Fruit fly (Drosophila melanogaster) whole organism, embryonic: ENCODE measurements around the gene CG14984.

ENCODE experiments used
- BtbVII ChIP-seq: fragments of 200-800 bp; sonication (Bioruptor generic); optimal IDR thresholded peaks from 3 replicates; lab custom pipeline; 2017; ENCODE audit warnings: missing biosample characterization, mild to moderate bottlenecking, missing genetic modification characterization
- CG13123 ChIP-seq: fragments of 200-800 bp; sonication (Bioruptor generic); optimal IDR thresholded peaks from 2 replicates; lab custom pipeline; 2016; ENCODE audit warnings: missing biosample characterization, missing genetic modification characterization
- CG13894 ChIP-seq: fragments of 200-800 bp; sonication (Bioruptor generic); optimal IDR thresholded peaks from 3 replicates; lab custom pipeline; 2018; ENCODE audit warnings: missing biosample characterization, mild to moderate bottlenecking, missing genetic modification characterization, moderate library complexity
- CG15479 ChIP-seq: fragments of 200-800 bp; sonication (Bioruptor generic); optimal IDR thresholded peaks from 3 replicates; lab custom pipeline; 2019; ENCODE audit warnings: missing biosample characterization, mild to moderate bottlenecking, missing genetic modification characterization, moderate library complexity
- CG1832 ChIP-seq: fragments of 200-800 bp; sonication (Bioruptor generic); optimal IDR thresholded peaks from 2 replicates; lab custom pipeline; 2017; ENCODE audit warnings: missing biosample characterization, mild to moderate bottlenecking, missing genetic modification characterization, inconsistent platforms
- CG4707 ChIP-seq: fragments of 200-800 bp; sonication (Bioruptor generic); optimal IDR thresholded peaks from 2 replicates; lab custom pipeline; 2018; ENCODE audit warnings: missing biosample characterization, mild to moderate bottlenecking, missing genetic modification characterization, moderate library complexity
- CG4854 ChIP-seq: fragments of 200-800 bp; sonication (Bioruptor generic); optimal IDR thresholded peaks from 2 replicates; lab custom pipeline; 2016; ENCODE audit warnings: missing biosample characterization, missing genetic modification characterization, inconsistent platforms
- CG6791 ChIP-seq: fragments of 200-800 bp; sonication (Bioruptor generic); IDR thresholded peaks from 3 replicates; pipeline ENCODE4 v1.3.6; 2022; ENCODE audit warnings: missing biosample characterization, missing genetic modification characterization; ENCODE audit not compliant: partially characterized antibody
- Chrac-16 ChIP-seq: fragments of 200-800 bp; sonication (Bioruptor generic); optimal IDR thresholded peaks from 3 replicates; lab custom pipeline; 2016; ENCODE audit warnings: missing biosample characterization, missing genetic modification characterization
- D19A ChIP-seq: fragments of 200-800 bp; optimal IDR thresholded peaks from 3 replicates; lab custom pipeline; 2019; ENCODE audit warnings: missing biosample characterization, mild to moderate bottlenecking, missing genetic modification characterization, moderate library complexity
- Dfd ChIP-seq, 2 experiments: fragments of >200 bp; optimal IDR thresholded peaks; 2 replicates each; lab custom pipeline; 2017; ENCODE audit warnings: missing biosample characterization in 2 of 2, missing genetic modification characterization in 2 of 2
- Dp ChIP-seq: fragments of 200-800 bp; sonication (Bioruptor generic); optimal IDR thresholded peaks from 2 replicates; lab custom pipeline; 2018; ENCODE audit warnings: missing biosample characterization, mild to moderate bottlenecking, missing genetic modification characterization, moderate library complexity
- Ets65A ChIP-seq: fragments of 200-800 bp; sonication (Bioruptor generic); peaks from one replicate; lab custom pipeline; 2016; ENCODE audit warnings: missing biosample characterization, missing genetic modification characterization
- Fer1 ChIP-seq: fragments of 200-800 bp; sonication (Bioruptor generic); optimal IDR thresholded peaks from 2 replicates; lab custom pipeline; 2017; ENCODE audit warnings: missing biosample characterization, mild to moderate bottlenecking, missing genetic modification characterization
- Hey ChIP-seq: fragments of 200-800 bp; sonication (Bioruptor generic); optimal IDR thresholded peaks from 3 replicates; lab custom pipeline; 2018; ENCODE audit warnings: missing biosample characterization, mild to moderate bottlenecking, missing genetic modification characterization
- Kr ChIP-seq: fragments of 200-800 bp; sonication (Bioruptor generic); optimal IDR thresholded peaks from 2 replicates; lab custom pipeline; 2017; ENCODE audit warnings: missing biosample characterization, mild to moderate bottlenecking, missing genetic modification characterization
- MTF-1 ChIP-seq: fragments of 200-800 bp; sonication (Bioruptor generic); optimal IDR thresholded peaks from 2 replicates; lab custom pipeline; 2018; ENCODE audit warnings: missing biosample characterization, mild to moderate bottlenecking, missing genetic modification characterization, borderline replicate concordance
- Mad ChIP-seq: fragments of 200-800 bp; sonication (Bioruptor generic); optimal IDR thresholded peaks from 2 replicates; lab custom pipeline; 2016; ENCODE audit warnings: missing biosample characterization, missing genetic modification characterization
- Med ChIP-seq: fragments of 200-800 bp; sonication (Bioruptor generic); peaks from one replicate; lab custom pipeline; 2016; ENCODE audit warnings: missing biosample characterization, missing genetic modification characterization, mild to moderate bottlenecking, inconsistent platforms, moderate library complexity
- NfI ChIP-seq: fragments of 200-800 bp; sonication (Bioruptor generic); optimal IDR thresholded peaks from 3 replicates; lab custom pipeline; 2018; ENCODE audit warnings: missing biosample characterization, mild to moderate bottlenecking, missing genetic modification characterization, moderate library complexity
- Tbp ChIP-seq: fragments of >200 bp; optimal IDR thresholded peaks from 2 replicates; lab custom pipeline; 2018; ENCODE audit warnings: missing biosample characterization, missing genetic modification characterization
- abd-A ChIP-seq: fragments of 200-800 bp; sonication (Bioruptor generic); optimal IDR thresholded peaks from 3 replicates; lab custom pipeline; 2019; ENCODE audit warnings: missing biosample characterization, mild to moderate bottlenecking, missing genetic modification characterization, moderate library complexity
- ac ChIP-seq: fragments of 200-800 bp; sonication (Bioruptor generic); optimal IDR thresholded peaks from 3 replicates; lab custom pipeline; 2017; ENCODE audit warnings: missing biosample characterization, mild to moderate bottlenecking, missing genetic modification characterization
- bab2 ChIP-seq: fragments of 200-800 bp; sonication (Bioruptor generic); optimal IDR thresholded peaks from 2 replicates; lab custom pipeline; 2016; ENCODE audit warnings: missing biosample characterization, missing genetic modification characterization
- cad ChIP-seq: fragments of >200 bp; optimal IDR thresholded peaks from 2 replicates; lab custom pipeline; 2017; ENCODE audit warnings: missing biosample characterization, missing genetic modification characterization
- chif ChIP-seq, 2 experiments: fragments of 200-800 bp; sonication (Bioruptor generic); optimal IDR thresholded peaks; 3 replicates each; lab custom pipeline; 2016; ENCODE audit warnings: missing biosample characterization in 2 of 2, missing genetic modification characterization in 2 of 2
- chm ChIP-seq: fragments of 200-800 bp; sonication (Bioruptor generic); IDR thresholded peaks from 2 replicates; pipeline ENCODE4 v1.3.6; 2022; ENCODE audit warnings: missing biosample characterization, missing genetic modification characterization
- ci ChIP-seq: fragments of 200-800 bp; sonication (Bioruptor generic); IDR thresholded peaks from 3 replicates; pipeline ENCODE4 v1.3.6; 2022; ENCODE audit warnings: missing biosample characterization, missing genetic modification characterization
- crol ChIP-seq: fragments of 200-800 bp; sonication (Bioruptor generic); IDR thresholded peaks from 2 replicates; pipeline ENCODE4 v1.3.6; 2022; ENCODE audit warnings: missing biosample characterization, missing genetic modification characterization
- dmrt99B ChIP-seq: fragments of 200-800 bp; sonication (Bioruptor generic); optimal IDR thresholded peaks from 2 replicates; lab custom pipeline; 2018; ENCODE audit warnings: missing biosample characterization, mild to moderate bottlenecking, missing genetic modification characterization, moderate library complexity
- gsb-n ChIP-seq: fragments of 200-800 bp; sonication (Bioruptor generic); optimal IDR thresholded peaks from 3 replicates; lab custom pipeline; 2018; ENCODE audit warnings: missing biosample characterization, mild to moderate bottlenecking, missing genetic modification characterization
- ken ChIP-seq: fragments of 200-800 bp; sonication (Bioruptor generic); IDR thresholded peaks from 3 replicates; pipeline ENCODE4 v1.3.6; 2022; ENCODE audit warnings: missing biosample characterization, missing genetic modification characterization
- kni ChIP-seq: fragments of 200-800 bp; sonication (Bioruptor generic); optimal IDR thresholded peaks from 3 replicates; lab custom pipeline; 2017; ENCODE audit warnings: mild to moderate bottlenecking, missing biosample characterization, missing genetic modification reagents, missing genetic modification characterization
- nau ChIP-seq: fragments of 200-800 bp; sonication (Bioruptor generic); optimal IDR thresholded peaks from 3 replicates; lab custom pipeline; 2017; ENCODE audit warnings: missing biosample characterization, mild to moderate bottlenecking, missing genetic modification characterization, missing genetic modification reagents
- nerfin-1 ChIP-seq: fragments of 200-800 bp; sonication (Bioruptor generic); optimal IDR thresholded peaks from 3 replicates; lab custom pipeline; 2019; ENCODE audit warnings: missing biosample characterization, mild to moderate bottlenecking, missing genetic modification characterization, moderate library complexity
- nom ChIP-seq: fragments of 200-800 bp; sonication (Bioruptor generic); optimal IDR thresholded peaks from 2 replicates; lab custom pipeline; 2017; ENCODE audit warnings: missing biosample characterization, missing genetic modification characterization, mild to moderate bottlenecking, moderate library complexity, missing genetic modification reagents
- oc ChIP-seq: fragments of 200-800 bp; sonication (Bioruptor generic); optimal IDR thresholded peaks from 2 replicates; lab custom pipeline; 2018; ENCODE audit warnings: missing biosample characterization, mild to moderate bottlenecking, missing genetic modification characterization, moderate library complexity
- pros ChIP-seq: fragments of 200-800 bp; sonication (Bioruptor generic); optimal IDR thresholded peaks from 3 replicates; lab custom pipeline; 2019; ENCODE audit warnings: missing biosample characterization, mild to moderate bottlenecking, missing genetic modification characterization, moderate library complexity
- scrt ChIP-seq: fragments of 200-800 bp; sonication (Bioruptor generic); optimal IDR thresholded peaks from 2 replicates; lab custom pipeline; 2018; ENCODE audit warnings: missing biosample characterization, mild to moderate bottlenecking, missing genetic modification characterization, moderate library complexity
- slou ChIP-seq: fragments of 200-800 bp; sonication (Bioruptor generic); optimal IDR thresholded peaks from 3 replicates; lab custom pipeline; 2016; ENCODE audit warnings: missing biosample characterization, missing genetic modification characterization
- tgo ChIP-seq: fragments of 200-800 bp; sonication (Bioruptor generic); IDR thresholded peaks from 3 replicates; pipeline ENCODE4 v1.3.6; 2022; ENCODE audit warnings: missing biosample characterization, missing genetic modification characterization
- vnd ChIP-seq: fragments of 200-800 bp; sonication (Bioruptor generic); IDR thresholded peaks from 3 replicates; pipeline ENCODE4 v1.3.6; 2022; ENCODE audit warnings: missing biosample characterization, missing genetic modification characterization; ENCODE audit not compliant: partially characterized antibody
- wek ChIP-seq: fragments of 200-800 bp; sonication (Bioruptor generic); optimal IDR thresholded peaks from 3 replicates; lab custom pipeline; 2018; ENCODE audit warnings: missing biosample characterization, mild to moderate bottlenecking, missing genetic modification characterization, moderate library complexity
- wor ChIP-seq: fragments of 200-800 bp; sonication (Bioruptor generic); IDR thresholded peaks from 2 replicates; pipeline ENCODE4 v1.3.6; 2022; ENCODE audit warnings: missing biosample characterization, missing genetic modification characterization

CG14984 gene

dm6 chr3L:3983466-3983946 is 31.2 kb upstream of the CG14984 start, which contains the start of gene scrt (continued):
- TF ChIP-seq dmrt99B (tag; lab: Kevin White, UChicago) (peak; percentile 43), ci (GFP tag; lab: Robert Waterston, UW) (peak; percentile 55; the same call in 1 of the 3 replicates), CG4854 (GFP tag; lab: Kevin White, UChicago) (no peak), nau (GFP tag; lab: Kevin White, UChicago) (no peak), cad (GFP tag; lab: Kevin White, UChicago) (no peak)

DNA sequence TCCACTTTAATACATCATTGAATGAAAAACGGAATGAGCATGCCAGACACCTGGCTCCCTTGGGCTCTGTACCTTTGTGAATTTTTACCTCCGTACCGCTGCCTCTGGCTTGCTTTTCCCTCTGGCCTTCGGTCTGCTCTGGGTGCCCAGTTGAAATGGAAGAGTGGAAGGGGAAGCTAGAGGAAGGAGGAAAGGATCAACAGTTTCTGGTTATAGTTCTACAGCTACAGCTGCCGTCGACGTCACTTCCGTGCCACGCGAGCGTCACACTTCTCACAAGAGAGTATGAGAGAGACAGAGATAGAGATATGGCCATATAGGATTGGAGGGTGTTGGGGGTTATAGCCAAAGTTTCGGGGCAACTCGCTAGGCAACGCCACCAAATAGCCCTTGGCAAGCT is 27.7 kb upstream of the CG14984 start:
- TF ChIP-seq scrt (GFP tag; lab: Kevin White, UChicago) (peak; percentile 84), Ets65A (GFP tag; lab: Kevin White, UChicago) (peak; percentile 72), ac (GFP tag; lab: Kevin White, UChicago) (peak; percentile 54), Mad (no peak), kni (GFP tag; lab: Kevin White, UChicago) (peak; percentile 30), vnd (GFP tag; lab: Robert Waterston, UW) (no peak), CG6791 (GFP tag; lab: Robert Waterston, UW) (peak; percentile 33; the same call in 1 of the 3 replicates), crol (GFP tag; lab: Robert Waterston, UW) (peak; percentile 25; the same call in 1 of the 2 replicates), Dfd (GFP tag; optimal IDR thresholded peaks at IDR 0.05; lab: Kevin White, UChicago) (no peak), nom (no peak), CG13894 (peak; percentile 30), CG1832 (GFP tag; lab: Kevin White, UChicago) (peak; percentile 23), NfI (GFP tag; lab: Kevin White, UChicago) (no peak), BtbVII (no peak), Hey (tag; lab: Kevin White, UChicago) (peak; percentile 38), Med (no peak), pros (peak; percentile 64)

DNA sequence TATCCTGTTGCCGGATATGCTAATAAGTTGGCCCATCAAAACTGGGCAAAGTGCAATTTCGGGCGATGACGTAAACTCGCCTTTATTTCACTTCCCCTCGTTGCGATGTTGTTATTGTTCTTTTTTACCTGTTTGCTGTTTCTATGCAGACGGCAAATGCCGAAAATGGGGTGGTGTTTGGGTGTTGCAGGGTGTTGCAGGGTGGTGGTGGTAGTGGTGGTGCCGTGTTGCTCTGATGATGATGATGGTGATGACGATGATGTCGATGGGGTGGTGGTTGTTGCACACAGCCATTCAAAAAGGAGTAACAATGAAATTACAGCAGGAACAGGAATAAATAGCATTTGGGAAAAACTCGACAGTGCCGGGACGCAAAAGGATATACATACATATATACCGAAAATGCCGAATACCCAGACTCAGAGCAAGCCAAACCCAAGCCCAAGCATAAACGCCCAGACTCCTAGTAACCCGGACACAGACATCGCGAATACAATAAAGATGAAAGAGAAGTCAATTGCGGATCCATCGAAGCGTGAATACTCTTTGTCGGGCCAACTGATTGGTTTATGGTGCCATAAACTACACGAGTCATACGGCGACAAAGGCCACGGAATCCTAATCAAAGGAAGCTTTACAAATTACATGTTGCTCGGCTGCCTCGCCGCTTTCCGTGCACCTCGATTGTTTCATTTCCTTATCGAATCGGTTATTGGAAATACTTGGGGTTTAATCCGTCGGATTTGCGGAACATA is 26.6 kb upstream of the CG14984 start:
- no peak for TF ChIP-seq Dp (GFP tag; lab: Kevin White, UChicago)
- TF ChIP-seq slou, result no peak
- no peak for TF ChIP-seq Fer1 (GFP tag; lab: Kevin White, UChicago)
- TF ChIP-seq bab2 (GFP tag; lab: Kevin White, UChicago), result no peak
- TF ChIP-seq wor (GFP tag; lab: Robert Waterston, UW), result peak; percentile 33; the same call in 1 of the 2 replicates
- peak; percentile 3 for TF ChIP-seq gsb-n (tag; lab: Kevin White, UChicago)
- TF ChIP-seq cad (GFP tag; lab: Kevin White, UChicago), result peak; percentile 57
- no peak for TF ChIP-seq ken (GFP tag; lab: Robert Waterston, UW)
- no peak for TF ChIP-seq CG4707 (GFP tag; lab: Kevin White, UChicago)
- no peak for TF ChIP-seq Tbp (GFP tag; lab: Kevin White, UChicago)
- TF ChIP-seq pros, result peak; percentile 83
- no peak for TF ChIP-seq tgo
- TF ChIP-seq crol (GFP tag; lab: Robert Waterston, UW), result peak; percentile 66
- no peak for TF ChIP-seq wek (GFP tag; lab: Kevin White, UChicago)
- TF ChIP-seq scrt (GFP tag; lab: Kevin White, UChicago), result peak; percentile 68
- TF ChIP-seq MTF-1 (GFP tag; lab: Kevin White, UChicago), result no peak
- TF ChIP-seq Chrac-16 (GFP tag; lab: Kevin White, UChicago), result no peak
- TF ChIP-seq abd-A (tag; lab: Kevin White, UChicago), result peak; percentile 48
- peak; percentile 45 for TF ChIP-seq CG13894
- no peak for TF ChIP-seq CG1832 (GFP tag; lab: Kevin White, UChicago)
- TF ChIP-seq D19A (tag; lab: Kevin White, UChicago), result peak; percentile 71
- TF ChIP-seq chif (GFP tag; optimal IDR thresholded peaks at IDR 0.05; lab: Kevin White, UChicago), result no peak
- TF ChIP-seq CG13123 (GFP tag; lab: Kevin White, UChicago), result no peak
- peak; percentile 15; the same call in 1 of the 2 replicates for TF ChIP-seq chm
- TF ChIP-seq oc (tag; lab: Kevin White, UChicago), result no peak
- TF ChIP-seq nerfin-1, result peak; percentile 67
- TF ChIP-seq Kr (GFP tag; lab: Kevin White, UChicago), result peak; percentile 36
- TF ChIP-seq CG15479, result peak; percentile 41
